Worm (Caenorhabditis elegans) whole organism, young adult: ENCODE measurements around the gene acs-4.
A peak's percentile ranks its signal among the peaks of the same experiment; 100 is the strongest.

Source experiments
- B0019.2 ChIP-seq: fragments of 200-800 bp; sonication (Bioruptor generic); conservative IDR thresholded peaks from 2 replicates; pipeline ENCODE4 v1.3.6; 2022; ENCODE audit warnings: missing genetic modification reagents, missing genetic modification characterization, missing compliant biosample characterization
- B0261.1 ChIP-seq: sonication (generic microtip); optimal IDR thresholded peaks from 2 replicates; lab custom pipeline; 2016; ENCODE audit warnings: mild to moderate bottlenecking, missing genetic modification characterization, moderate library complexity, missing compliant biosample characterization
- C06A6.2 ChIP-seq: fragments of 200-800 bp; sonication (Bioruptor generic); conservative IDR thresholded peaks from 2 replicates; pipeline ENCODE4 v1.3.6; 2022; ENCODE audit warnings: missing genetic modification characterization, missing compliant biosample characterization
- F33H1.4 ChIP-seq: fragments of 200-800 bp; sonication (Bioruptor generic); IDR thresholded peaks from 2 replicates; pipeline ENCODE4 v1.3.6; 2022; ENCODE audit warnings: missing genetic modification reagents, missing genetic modification characterization, missing compliant biosample characterization
- F39B2.1 ChIP-seq: fragments of 200-800 bp; sonication (Bioruptor generic); IDR thresholded peaks from 2 replicates; pipeline ENCODE4 v1.3.6; 2022; ENCODE audit warnings: missing genetic modification reagents, missing genetic modification characterization, missing compliant biosample characterization
- F49E8.2 ChIP-seq: sonication (generic microtip); optimal IDR thresholded peaks from 3 replicates; lab custom pipeline; 2017; ENCODE audit warnings: missing genetic modification characterization, mild to moderate bottlenecking, missing compliant biosample characterization, antibody characterized with exemption, moderate library complexity; ENCODE audit not compliant: insufficient read depth
- F57C9.4 ChIP-seq: sonication (generic microtip); optimal IDR thresholded peaks from 2 replicates; lab custom pipeline; 2017; ENCODE audit warnings: mild to moderate bottlenecking, missing genetic modification characterization, missing compliant biosample characterization
- Y53G8AR.9 ChIP-seq: fragments of 200-800 bp; sonication (Bioruptor generic); conservative IDR thresholded peaks from 2 replicates; pipeline ENCODE4 v1.3.6; 2022; ENCODE audit warnings: missing genetic modification reagents, missing genetic modification characterization, missing compliant biosample characterization
- aptf-2 ChIP-seq: fragments of 200-800 bp; sonication (Bioruptor generic); conservative IDR thresholded peaks from 2 replicates; pipeline ENCODE4 v1.3.6; 2022; ENCODE audit warnings: missing genetic modification reagents, missing genetic modification characterization, missing compliant biosample characterization
- aptf-3 ChIP-seq: fragments of 200-800 bp; sonication (Bioruptor generic); IDR thresholded peaks from 2 replicates; pipeline ENCODE4 v1.3.6; 2022; ENCODE audit warnings: missing genetic modification characterization, missing compliant biosample characterization
- attf-5 ChIP-seq: fragments of 200-800 bp; sonication (Bioruptor generic); optimal IDR thresholded peaks from 2 replicates; lab custom pipeline; 2018; ENCODE audit warnings: mild to moderate bottlenecking, missing genetic modification characterization, missing compliant biosample characterization
- bed-1 ChIP-seq: fragments of 200-800 bp; sonication (Bioruptor generic); IDR thresholded peaks from 2 replicates; pipeline ENCODE4 v1.3.6; 2022; ENCODE audit warnings: missing genetic modification reagents, missing genetic modification characterization, missing compliant biosample characterization
- ccch-3 ChIP-seq: fragments of 200-800 bp; sonication (Bioruptor generic); optimal IDR thresholded peaks from 2 replicates; lab custom pipeline; 2018; ENCODE audit warnings: mild to moderate bottlenecking, missing genetic modification characterization, missing compliant biosample characterization
- cebp-2 ChIP-seq: fragments of 200-800 bp; sonication (Bioruptor generic); IDR thresholded peaks from 2 replicates; pipeline ENCODE4 v1.3.6; 2022; ENCODE audit warnings: missing genetic modification characterization, missing compliant biosample characterization
- ceh-58 ChIP-seq: fragments of 200-800 bp; sonication (Bioruptor generic); IDR thresholded peaks from 2 replicates; pipeline ENCODE4 v1.3.6; 2022; ENCODE audit warnings: missing genetic modification characterization, missing compliant biosample characterization
- ceh-91 ChIP-seq: fragments of 200-800 bp; sonication (Bioruptor generic); IDR thresholded peaks from 2 replicates; pipeline ENCODE4 v1.3.6; 2022; ENCODE audit warnings: missing genetic modification reagents, missing genetic modification characterization, missing compliant biosample characterization
- dpff-1 ChIP-seq: sonication (generic microtip); optimal IDR thresholded peaks from 2 replicates; lab custom pipeline; 2017; ENCODE audit warnings: mild to moderate bottlenecking, missing genetic modification characterization, missing compliant biosample characterization
- dpl-1 ChIP-seq: fragments of 150-350 bp; optimal IDR thresholded peaks from 2 replicates; lab custom pipeline; 2014; ENCODE audit warnings: missing biosample characterization, missing genetic modification reagents, missing genetic modification characterization
- egl-18 ChIP-seq: fragments of 200-800 bp; sonication (Bioruptor generic); IDR thresholded peaks from 2 replicates; pipeline ENCODE4 v1.3.6; 2022; ENCODE audit warnings: missing genetic modification reagents, missing genetic modification characterization, missing compliant biosample characterization
- egl-44 ChIP-seq: fragments of 200-800 bp; sonication (Bioruptor generic); IDR thresholded peaks from 2 replicates; pipeline ENCODE4 v1.3.6; 2022; ENCODE audit warnings: missing genetic modification reagents, missing genetic modification characterization, missing compliant biosample characterization
- egrh-3 ChIP-seq: fragments of 200-800 bp; sonication (Bioruptor generic); IDR thresholded peaks from 2 replicates; pipeline ENCODE4 v1.3.6; 2022; ENCODE audit warnings: missing genetic modification reagents, missing genetic modification characterization, missing compliant biosample characterization
- fkh-3 ChIP-seq: sonication (generic microtip); optimal IDR thresholded peaks from 2 replicates; lab custom pipeline; 2016; ENCODE audit warnings: mild to moderate bottlenecking, missing genetic modification characterization, missing compliant biosample characterization
- gei-17 ChIP-seq: fragments of 200-800 bp; sonication (Bioruptor generic); optimal IDR thresholded peaks from 2 replicates; lab custom pipeline; 2018; ENCODE audit warnings: mild to moderate bottlenecking, missing genetic modification characterization, missing compliant biosample characterization
- hsf-1 ChIP-seq: fragments of 200-800 bp; sonication (Bioruptor generic); IDR thresholded peaks from 2 replicates; pipeline ENCODE4 v1.3.6; 2022; ENCODE audit warnings: missing genetic modification reagents, missing genetic modification characterization, missing compliant biosample characterization
- lin-26 ChIP-seq: fragments of 200-800 bp; sonication (Bioruptor generic); IDR thresholded peaks from 2 replicates; pipeline ENCODE4 v1.3.6; 2022; ENCODE audit warnings: missing genetic modification reagents, missing genetic modification characterization, missing compliant biosample characterization
- lin-40 ChIP-seq: sonication (generic microtip); optimal IDR thresholded peaks from 2 replicates; lab custom pipeline; 2016; ENCODE audit warnings: missing genetic modification characterization, mild to moderate bottlenecking, missing compliant biosample characterization, missing genotype, missing genetic modification reagents
- lir-1 ChIP-seq: fragments of 200-800 bp; sonication (Bioruptor generic); conservative IDR thresholded peaks from 2 replicates; pipeline ENCODE4 v1.3.6; 2022; ENCODE audit warnings: missing genetic modification reagents, missing genetic modification characterization, missing compliant biosample characterization
- lsl-1 ChIP-seq: fragments of 200-800 bp; sonication (Bioruptor generic); optimal IDR thresholded peaks from 2 replicates; lab custom pipeline; 2018; ENCODE audit warnings: mild to moderate bottlenecking, missing genetic modification characterization, moderate library complexity, missing compliant biosample characterization
- lsy-27 ChIP-seq: sonication (generic microtip); optimal IDR thresholded peaks from 2 replicates; lab custom pipeline; 2017; ENCODE audit warnings: missing genetic modification characterization, mild to moderate bottlenecking, missing compliant biosample characterization, antibody characterized with exemption, missing genotype, borderline replicate concordance; ENCODE audit not compliant: insufficient read depth
- madf-10 ChIP-seq: sonication (generic microtip); optimal IDR thresholded peaks from 2 replicates; lab custom pipeline; 2016; ENCODE audit warnings: mild to moderate bottlenecking, missing genetic modification characterization, missing compliant biosample characterization
- madf-3 ChIP-seq: fragments of 200-800 bp; sonication (Bioruptor generic); IDR thresholded peaks from 2 replicates; pipeline ENCODE4 v1.3.6; 2022; ENCODE audit warnings: missing genetic modification reagents, missing genetic modification characterization, missing compliant biosample characterization
- madf-6 ChIP-seq: fragments of 200-800 bp; sonication (Bioruptor generic); IDR thresholded peaks from 2 replicates; pipeline ENCODE4 v1.3.6; 2022; ENCODE audit warnings: missing genetic modification reagents, missing genetic modification characterization, missing compliant biosample characterization
- madf-8 ChIP-seq: fragments of 200-800 bp; sonication (Bioruptor generic); conservative IDR thresholded peaks from 2 replicates; pipeline ENCODE4 v1.3.6; 2022; ENCODE audit warnings: missing genetic modification reagents, missing genetic modification characterization, missing compliant biosample characterization
- nfya-1 ChIP-seq: sonication (generic microtip); optimal IDR thresholded peaks from 2 replicates; lab custom pipeline; 2017; ENCODE audit warnings: antibody characterized with exemption, missing compliant biosample characterization, missing genetic modification characterization, borderline replicate concordance; ENCODE audit not compliant: insufficient read depth
- nhr-120 ChIP-seq: fragments of 200-800 bp; sonication (Bioruptor generic); IDR thresholded peaks from 2 replicates; pipeline ENCODE4 v1.3.6; 2022; ENCODE audit warnings: missing genetic modification characterization, missing compliant biosample characterization
- nhr-27 ChIP-seq: fragments of 200-800 bp; sonication (Bioruptor generic); optimal IDR thresholded peaks from 2 replicates; lab custom pipeline; 2018; ENCODE audit warnings: mild to moderate bottlenecking, missing genetic modification characterization, moderate library complexity, missing compliant biosample characterization
- nhr-80 ChIP-seq: sonication (generic microtip); optimal IDR thresholded peaks from 2 replicates; lab custom pipeline; 2016; ENCODE audit warnings: missing genetic modification characterization, missing compliant biosample characterization
- pbrm-1 ChIP-seq: fragments of 200-800 bp; sonication (Bioruptor generic); IDR thresholded peaks from 2 replicates; pipeline ENCODE4 v1.3.6; 2022; ENCODE audit warnings: missing genetic modification reagents, missing genetic modification characterization, missing compliant biosample characterization
- pha-4 ChIP-seq: fragments of 150-350 bp; sonication (generic microtip); optimal IDR thresholded peaks from 2 replicates; lab custom pipeline; 2014; ENCODE audit warnings: missing biosample characterization, missing genetic modification reagents, missing genetic modification characterization
- sdz-38 ChIP-seq: sonication (generic microtip); optimal IDR thresholded peaks from 2 replicates; lab custom pipeline; 2016; ENCODE audit warnings: missing genotype, missing genetic modification characterization, missing compliant biosample characterization
- sea-2 ChIP-seq: fragments of 200-800 bp; sonication (Bioruptor generic); IDR thresholded peaks from 2 replicates; pipeline ENCODE4 v1.3.6; 2022; ENCODE audit warnings: missing genetic modification characterization, missing compliant biosample characterization
- snpc-3.4 ChIP-seq: sonication (generic microtip); optimal IDR thresholded peaks from 2 replicates; lab custom pipeline; 2017; ENCODE audit warnings: missing genetic modification characterization, mild to moderate bottlenecking, missing compliant biosample characterization, antibody characterized with exemption, moderate library complexity, missing genotype, missing genetic modification reagents
- unc-62 ChIP-seq: fragments of 150-350 bp; optimal IDR thresholded peaks from 2 replicates; lab custom pipeline; 2014; ENCODE audit warnings: missing biosample characterization, missing genetic modification reagents, missing genetic modification characterization
- xnd-1 ChIP-seq: sonication (generic microtip); optimal IDR thresholded peaks from 2 replicates; lab custom pipeline; 2016; ENCODE audit warnings: missing genotype, missing genetic modification reagents, missing genetic modification characterization, missing compliant biosample characterization
- zim-3 ChIP-seq: sonication (generic microtip); optimal IDR thresholded peaks from 2 replicates; lab custom pipeline; 2017; ENCODE audit warnings: mild to moderate bottlenecking, missing genetic modification characterization, moderate library complexity, missing compliant biosample characterization
- ztf-22 ChIP-seq: fragments of 200-800 bp; sonication (Bioruptor generic); optimal IDR thresholded peaks from 2 replicates; lab custom pipeline; 2018; ENCODE audit warnings: mild to moderate bottlenecking, missing genetic modification characterization, moderate library complexity, missing compliant biosample characterization
- ztf-25 ChIP-seq: fragments of 200-800 bp; sonication (Bioruptor generic); IDR thresholded peaks from 2 replicates; pipeline ENCODE4 v1.3.6; 2022; ENCODE audit warnings: missing genetic modification reagents, missing genetic modification characterization, missing compliant biosample characterization
- ztf-28 ChIP-seq: fragments of 200-800 bp; sonication (Bioruptor generic); IDR thresholded peaks from 2 replicates; pipeline ENCODE4 v1.3.6; 2022; ENCODE audit warnings: missing genetic modification reagents, missing genetic modification characterization, missing compliant biosample characterization

acs-4 gene

DNA sequence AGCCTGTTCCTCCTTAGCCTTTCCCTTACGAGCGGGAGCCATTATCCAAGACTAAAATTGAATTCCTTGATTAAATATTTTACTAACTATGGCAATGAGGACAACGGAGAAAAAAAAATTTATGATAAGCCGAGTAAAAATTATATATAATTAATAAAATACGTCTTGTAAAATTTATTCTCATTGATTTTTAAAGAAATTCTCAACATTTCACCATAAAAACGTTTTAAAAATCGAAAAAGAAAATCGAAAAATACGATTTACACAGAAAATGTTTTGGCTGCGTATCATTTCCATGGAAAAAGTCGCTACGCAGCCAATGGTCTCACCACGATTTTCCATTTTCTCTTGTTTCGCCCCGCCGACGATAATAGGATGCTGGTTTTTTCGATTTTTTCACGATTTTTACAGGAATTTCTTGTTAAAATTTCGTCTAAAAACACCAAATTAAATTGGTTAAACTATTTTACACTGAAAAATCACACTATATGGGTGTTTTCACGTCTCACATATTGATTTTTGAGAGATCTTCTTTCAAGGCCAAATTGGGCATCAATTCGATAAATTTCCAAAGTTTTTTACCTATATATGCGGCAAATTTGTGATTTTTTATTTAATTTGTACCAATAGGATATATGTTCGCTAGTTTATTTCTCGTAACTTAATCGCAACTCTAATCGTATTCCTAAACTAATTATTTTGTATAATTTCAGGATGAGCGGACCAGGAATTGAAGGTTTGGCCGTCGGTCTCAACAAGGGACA lies 12.1 kb downstream of the acs-4 start, which contains the start of the genes rps-14 and rpl-36 (continued):
- TF ChIP-seq F57C9.4 (no peak), egl-44 (no peak), hsf-1 (no peak), nhr-80 (tag; lab: Kevin White, UChicago) (no peak), dpff-1 (no peak), ceh-58 (GFP tag; lab: Robert Waterston, UW) (no peak), madf-10 (tag; lab: Kevin White, UChicago) (peak; percentile 2), pha-4 (tag; lab: Kevin White, UChicago) (peak; percentile 89), lir-1 (GFP tag; lab: Robert Waterston, UW) (no peak; the same call in 1 of the 2 replicates), ccch-3 (GFP tag; lab: Kevin White, UChicago) (no peak), Y53G8AR.9 (0 out of 2 replicates have a peak, but pooled peaks have one; percentile 28), ceh-91 (GFP tag; lab: Robert Waterston, UW) (peak; percentile 62; the same call in 1 of the 2 replicates), F49E8.2 (peak; percentile 26), C06A6.2 (GFP tag; lab: Robert Waterston, UW) (no peak), fkh-3 (tag; lab: Kevin White, UChicago) (no peak), sea-2 (no peak), B0261.1 (tag; lab: Kevin White, UChicago) (no peak), madf-8 (GFP tag; lab: Robert Waterston, UW) (0 out of 2 replicates have a peak, but pooled peaks have one; percentile 15), sdz-38 (tag; lab: Kevin White, UChicago) (no peak), pbrm-1 (peak; percentile 69), ztf-25 (GFP tag; lab: Robert Waterston, UW) (no peak), dpl-1 (GFP tag; lab: Kevin White, UChicago) (no peak), lin-40 (peak; percentile 82), zim-3 (tag; lab: Kevin White, UChicago) (no peak), unc-62 (no peak), madf-3 (GFP tag; lab: Robert Waterston, UW) (peak; percentile 88), cebp-2 (no peak), B0019.2 (GFP tag; lab: Robert Waterston, UW) (no peak), nhr-120 (GFP tag; lab: Robert Waterston, UW) (no peak), nhr-27 (no peak), aptf-3 (GFP tag; lab: Robert Waterston, UW) (no peak), lsy-27 (tag; lab: Kevin White, UChicago) (no peak), egrh-3 (GFP tag; lab: Robert Waterston, UW) (no peak), snpc-3.4 (peak; percentile 70), F33H1.4 (peak; percentile 98), aptf-2 (GFP tag; lab: Robert Waterston, UW) (no peak), F39B2.1 (GFP tag; lab: Robert Waterston, UW) (no peak), egl-18 (GFP tag; lab: Robert Waterston, UW) (no peak), ztf-28 (GFP tag; lab: Robert Waterston, UW) (no peak), nfya-1 (tag; lab: Kevin White, UChicago) (no peak), lin-26 (GFP tag; lab: Robert Waterston, UW) (no peak), gei-17 (GFP tag; lab: Kevin White, UChicago) (no peak), lsl-1 (GFP tag; lab: Kevin White, UChicago) (peak; percentile 13), xnd-1 (no peak), madf-6 (GFP tag; lab: Robert Waterston, UW) (peak; percentile 70), attf-5 (GFP tag; lab: Kevin White, UChicago) (peak; percentile 60), bed-1 (no peak), ztf-22 (no peak)
